Worm (Caenorhabditis elegans) whole organism, L4 larva: ENCODE measurements around the gene nck-1.

Experiments
- F44E2.7 ChIP-seq: fragments of 200-800 bp; sonication (Bioruptor generic); IDR thresholded peaks from 2 replicates; pipeline ENCODE4 v2.1.2; 2022; ENCODE audit warnings: missing genetic modification characterization, missing compliant biosample characterization
- cey-2 ChIP-seq: sonication (generic microtip); optimal IDR thresholded peaks from 3 replicates; lab custom pipeline; 2017; ENCODE audit warnings: missing genetic modification characterization, mild to moderate bottlenecking, missing compliant biosample characterization, antibody characterized with exemption, borderline replicate concordance; ENCODE audit not compliant: insufficient read depth
- lin-13 ChIP-seq: fragments of 150-350 bp; optimal IDR thresholded peaks from 2 replicates; lab custom pipeline; 2014; ENCODE audit warnings: missing biosample characterization, missing genetic modification reagents, missing genetic modification characterization
- lsy-2 ChIP-seq, 2 experiments: fragments of 150-350 bp in 1 of 2; sonication (generic microtip) in 1 of 2; optimal IDR thresholded peaks; 2 replicates each; lab custom pipeline; 2014 to 2017; ENCODE audit warnings: missing biosample characterization in 2 of 2, missing genetic modification characterization in 2 of 2
- unc-62 ChIP-seq, 3 experiments: fragments of 150-350 bp in 1 of 3; sonication (generic microtip); optimal IDR thresholded peaks in 2 of 3; peaks in 1 of 3; 1 replicate in 1 of 3; 2 replicates in 2 of 3; lab custom pipeline; 2014 to 2017; ENCODE audit warnings: missing biosample characterization in 3 of 3, missing genetic modification characterization in 3 of 3, missing genetic modification reagents in 3 of 3, missing genotype in 1 of 3

- TF ChIP-seq unc-62 (GFP tag; optimal IDR thresholded peaks at IDR 0.05 in 1 of 2; lab: Kevin White, UChicago) (no peak), unc-62 (tag; optimal IDR thresholded peaks at IDR 0.05; lab: Kevin White, UChicago) (no peak), lsy-2 (tag; optimal IDR thresholded peaks at IDR 0.05; lab: Kevin White, UChicago) (no peak), cey-2 (tag; lab: Kevin White, UChicago) (no peak), lin-13 (no peak), F44E2.7 (no peak)
Measured at ce11 chrX:4111416-4111815, 41.8 kb downstream of the nck-1 start, which contains the start of gene F09F9.2.
